Fruit fly (Drosophila melanogaster) whole organism, prepupa: Measurements from ENCODE around the gene Inx2.

ENCODE experiments used
- Blimp-1 ChIP-seq: fragments of 200-800 bp; sonication (Bioruptor generic); optimal IDR thresholded peaks from 3 replicates; lab custom pipeline; 2017; ENCODE audit warnings: missing biosample characterization, missing genetic modification characterization, mild to moderate bottlenecking, moderate library complexity, missing genetic modification reagents
- CG10631 ChIP-seq: fragments of 200-800 bp; sonication (Bioruptor generic); optimal IDR thresholded peaks from 2 replicates; lab custom pipeline; 2016; ENCODE audit warnings: missing biosample characterization, missing genetic modification characterization
- CG10669 ChIP-seq: fragments of 200-800 bp; sonication (Bioruptor generic); optimal IDR thresholded peaks from 3 replicates; lab custom pipeline; 2018; ENCODE audit warnings: missing biosample characterization, mild to moderate bottlenecking, missing genetic modification characterization, moderate library complexity
- CG11294 ChIP-seq: fragments of 200-800 bp; sonication (Bioruptor generic); IDR thresholded peaks from 2 replicates; pipeline ENCODE4 v1.3.6; 2022; ENCODE audit warnings: missing biosample characterization, missing genetic modification characterization
- CG11902 ChIP-seq: fragments of 200-800 bp; sonication (Bioruptor generic); optimal IDR thresholded peaks from 3 replicates; lab custom pipeline; 2016; ENCODE audit warnings: missing biosample characterization, missing genetic modification characterization
- CG15336 ChIP-seq: fragments of 200-800 bp; sonication (Bioruptor generic); IDR thresholded peaks from 2 replicates; pipeline ENCODE4 v1.3.6; 2022; ENCODE audit warnings: missing biosample characterization, missing genetic modification characterization
- CG1621 ChIP-seq: fragments of 200-800 bp; sonication (Bioruptor generic); optimal IDR thresholded peaks from 3 replicates; lab custom pipeline; 2018; ENCODE audit warnings: missing biosample characterization, mild to moderate bottlenecking, missing genetic modification characterization
- CG16779 ChIP-seq: fragments of 200-800 bp; sonication (Bioruptor generic); optimal IDR thresholded peaks from 3 replicates; lab custom pipeline; 2017; ENCODE audit warnings: missing biosample characterization, mild to moderate bottlenecking, missing genetic modification characterization
- CG3032 ChIP-seq: fragments of 200-800 bp; optimal IDR thresholded peaks from 2 replicates; lab custom pipeline; 2019; ENCODE audit warnings: missing biosample characterization, mild to moderate bottlenecking, missing genetic modification characterization, moderate library complexity
- CG31627 ChIP-seq: fragments of 200-800 bp; sonication (Bioruptor generic); optimal IDR thresholded peaks from 3 replicates; lab custom pipeline; 2016; ENCODE audit warnings: missing biosample characterization, missing genetic modification characterization
- CG34406 ChIP-seq: fragments of 200-800 bp; sonication (Bioruptor generic); optimal IDR thresholded peaks from 3 replicates; lab custom pipeline; 2016; ENCODE audit warnings: missing biosample characterization, missing genetic modification characterization
- CG3919 ChIP-seq: fragments of 200-800 bp; sonication (Bioruptor generic); optimal IDR thresholded peaks from 3 replicates; lab custom pipeline; 2016; ENCODE audit warnings: missing biosample characterization, missing genetic modification characterization
- CG4318 ChIP-seq: fragments of 200-800 bp; sonication (Bioruptor generic); optimal IDR thresholded peaks from 3 replicates; lab custom pipeline; 2017; ENCODE audit warnings: missing biosample characterization, mild to moderate bottlenecking, missing genetic modification characterization
- CG6276 ChIP-seq: fragments of 200-800 bp; sonication (Bioruptor generic); optimal IDR thresholded peaks from 2 replicates; lab custom pipeline; 2017; ENCODE audit warnings: missing biosample characterization, mild to moderate bottlenecking, missing genetic modification characterization
- CG6792 ChIP-seq: fragments of 200-800 bp; sonication (Bioruptor generic); optimal IDR thresholded peaks from 3 replicates; lab custom pipeline; 2016; ENCODE audit warnings: missing biosample characterization, missing genetic modification characterization
- CG6808 ChIP-seq: fragments of 200-800 bp; sonication (Bioruptor generic); optimal IDR thresholded peaks from 3 replicates; lab custom pipeline; 2017; ENCODE audit warnings: missing biosample characterization, missing genetic modification characterization, mild to moderate bottlenecking, moderate library complexity, missing genetic modification reagents
- CG7368 ChIP-seq: fragments of 200-800 bp; sonication (Bioruptor generic); optimal IDR thresholded peaks from 3 replicates; lab custom pipeline; 2016; ENCODE audit warnings: missing biosample characterization, missing genetic modification characterization
- CG8119 ChIP-seq: fragments of 200-800 bp; sonication (Bioruptor generic); IDR thresholded peaks from 3 replicates; pipeline ENCODE4 v1.3.6; 2022; ENCODE audit warnings: missing biosample characterization, missing genetic modification characterization
- CG8632 ChIP-seq: fragments of 200-800 bp; sonication (Bioruptor generic); optimal IDR thresholded peaks from 3 replicates; lab custom pipeline; 2016; ENCODE audit warnings: missing biosample characterization, missing genetic modification characterization
- Eip75B ChIP-seq: fragments of 200-800 bp; sonication (Bioruptor generic); optimal IDR thresholded peaks from 3 replicates; lab custom pipeline; 2016; ENCODE audit warnings: missing biosample characterization, missing genetic modification characterization
- Eip78C ChIP-seq: fragments of 200-800 bp; sonication (Bioruptor generic); peaks from one replicate; lab custom pipeline; 2016; ENCODE audit warnings: missing biosample characterization, missing genetic modification characterization
- Ets21C ChIP-seq: fragments of 200-800 bp; sonication (Bioruptor generic); optimal IDR thresholded peaks from 3 replicates; lab custom pipeline; 2016; ENCODE audit warnings: missing biosample characterization, missing genetic modification characterization
- Ets96B ChIP-seq: fragments of 200-800 bp; optimal IDR thresholded peaks from 2 replicates; lab custom pipeline; 2019; ENCODE audit warnings: missing biosample characterization, mild to moderate bottlenecking, missing genetic modification characterization, moderate library complexity
- Gug ChIP-seq: fragments of 200-800 bp; sonication (Bioruptor generic); IDR thresholded peaks from 2 replicates; pipeline ENCODE4 v1.3.6; 2022; ENCODE audit warnings: missing biosample characterization, missing genetic modification characterization
- Hr39 ChIP-seq: fragments of 200-800 bp; sonication (Bioruptor generic); optimal IDR thresholded peaks from 2 replicates; lab custom pipeline; 2016; ENCODE audit warnings: missing biosample characterization, missing genetic modification characterization
- Met ChIP-seq: fragments of 200-800 bp; sonication (Bioruptor generic); optimal IDR thresholded peaks from 3 replicates; lab custom pipeline; 2016; ENCODE audit warnings: missing biosample characterization, missing genetic modification characterization
- OdsH ChIP-seq: fragments of 200-800 bp; sonication (Bioruptor generic); optimal IDR thresholded peaks from 3 replicates; lab custom pipeline; 2016; ENCODE audit warnings: missing biosample characterization, missing genetic modification characterization
- Smox ChIP-seq: fragments of 200-800 bp; sonication (Bioruptor generic); optimal IDR thresholded peaks from 3 replicates; lab custom pipeline; 2016; ENCODE audit warnings: missing biosample characterization, missing genetic modification characterization
- Sox14 ChIP-seq: fragments of 200-800 bp; sonication (Bioruptor generic); optimal IDR thresholded peaks from 3 replicates; lab custom pipeline; 2016; ENCODE audit warnings: missing biosample characterization, missing genetic modification characterization
- achi ChIP-seq: fragments of 200-800 bp; sonication (Bioruptor generic); optimal IDR thresholded peaks from 3 replicates; lab custom pipeline; 2016; ENCODE audit warnings: missing biosample characterization, missing genetic modification characterization
- cyc ChIP-seq: fragments of 200-800 bp; sonication (Bioruptor generic); optimal IDR thresholded peaks from 3 replicates; lab custom pipeline; 2016; ENCODE audit warnings: missing biosample characterization, missing genetic modification characterization
- dac ChIP-seq: fragments of 200-800 bp; sonication (Bioruptor generic); optimal IDR thresholded peaks from 2 replicates; lab custom pipeline; 2017; ENCODE audit warnings: missing biosample characterization, mild to moderate bottlenecking, missing genetic modification characterization
- dsx ChIP-seq: fragments of 200-800 bp; optimal IDR thresholded peaks from 3 replicates; lab custom pipeline; 2019; ENCODE audit warnings: missing biosample characterization, mild to moderate bottlenecking, missing genetic modification characterization, moderate library complexity; ENCODE audit not compliant: poor library complexity, severe bottlenecking
- eg ChIP-seq: fragments of 200-800 bp; sonication (Bioruptor generic); IDR thresholded peaks from 3 replicates; pipeline ENCODE4 v1.3.6; 2022; ENCODE audit warnings: missing biosample characterization, missing genetic modification characterization
- esn ChIP-seq: fragments of 200-800 bp; sonication (Bioruptor generic); optimal IDR thresholded peaks from 2 replicates; lab custom pipeline; 2016; ENCODE audit warnings: missing biosample characterization, mild to moderate bottlenecking, missing genetic modification characterization, moderate library complexity
- fd85E ChIP-seq: fragments of 200-800 bp; sonication (Bioruptor generic); optimal IDR thresholded peaks from 3 replicates; lab custom pipeline; 2016; ENCODE audit warnings: missing biosample characterization, missing genetic modification characterization
- fkh ChIP-seq: fragments of 200-800 bp; sonication (Bioruptor generic); optimal IDR thresholded peaks from 3 replicates; lab custom pipeline; 2017; ENCODE audit warnings: missing biosample characterization, mild to moderate bottlenecking, missing genetic modification characterization, moderate library complexity
- net ChIP-seq: fragments of 200-800 bp; sonication (Bioruptor generic); optimal IDR thresholded peaks from 3 replicates; lab custom pipeline; 2016; ENCODE audit warnings: missing biosample characterization, missing genetic modification characterization
- pdm3 ChIP-seq: fragments of 200-800 bp; sonication (Bioruptor generic); optimal IDR thresholded peaks from 3 replicates; lab custom pipeline; 2016; ENCODE audit warnings: missing biosample characterization, missing genetic modification characterization
- spab ChIP-seq: fragments of 200-800 bp; sonication (Bioruptor generic); optimal IDR thresholded peaks from 2 replicates; lab custom pipeline; 2017; ENCODE audit warnings: missing biosample characterization, mild to moderate bottlenecking, missing genetic modification characterization, missing genetic modification reagents
- ss ChIP-seq, 2 experiments: fragments of 200-800 bp; sonication (Bioruptor generic); optimal IDR thresholded peaks; 2 replicates in 1 of 2; 3 replicates in 1 of 2; lab custom pipeline; 2017 to 2018; ENCODE audit warnings: mild to moderate bottlenecking in 2 of 2, missing biosample characterization in 2 of 2, missing genetic modification characterization in 2 of 2, moderate library complexity in 1 of 2
- svp ChIP-seq: fragments of 200-800 bp; sonication (Bioruptor generic); peaks from one replicate; lab custom pipeline; 2016; ENCODE audit warnings: missing biosample characterization, missing genetic modification characterization
- topi ChIP-seq: fragments of 200-800 bp; sonication (Bioruptor generic); optimal IDR thresholded peaks from 3 replicates; lab custom pipeline; 2016; ENCODE audit warnings: missing biosample characterization, missing genetic modification characterization
- vri ChIP-seq: fragments of 200-800 bp; sonication (Bioruptor generic); optimal IDR thresholded peaks from 3 replicates; lab custom pipeline; 2016; ENCODE audit warnings: missing biosample characterization, mild to moderate bottlenecking, missing genetic modification characterization

Gene Inx2

DNA sequence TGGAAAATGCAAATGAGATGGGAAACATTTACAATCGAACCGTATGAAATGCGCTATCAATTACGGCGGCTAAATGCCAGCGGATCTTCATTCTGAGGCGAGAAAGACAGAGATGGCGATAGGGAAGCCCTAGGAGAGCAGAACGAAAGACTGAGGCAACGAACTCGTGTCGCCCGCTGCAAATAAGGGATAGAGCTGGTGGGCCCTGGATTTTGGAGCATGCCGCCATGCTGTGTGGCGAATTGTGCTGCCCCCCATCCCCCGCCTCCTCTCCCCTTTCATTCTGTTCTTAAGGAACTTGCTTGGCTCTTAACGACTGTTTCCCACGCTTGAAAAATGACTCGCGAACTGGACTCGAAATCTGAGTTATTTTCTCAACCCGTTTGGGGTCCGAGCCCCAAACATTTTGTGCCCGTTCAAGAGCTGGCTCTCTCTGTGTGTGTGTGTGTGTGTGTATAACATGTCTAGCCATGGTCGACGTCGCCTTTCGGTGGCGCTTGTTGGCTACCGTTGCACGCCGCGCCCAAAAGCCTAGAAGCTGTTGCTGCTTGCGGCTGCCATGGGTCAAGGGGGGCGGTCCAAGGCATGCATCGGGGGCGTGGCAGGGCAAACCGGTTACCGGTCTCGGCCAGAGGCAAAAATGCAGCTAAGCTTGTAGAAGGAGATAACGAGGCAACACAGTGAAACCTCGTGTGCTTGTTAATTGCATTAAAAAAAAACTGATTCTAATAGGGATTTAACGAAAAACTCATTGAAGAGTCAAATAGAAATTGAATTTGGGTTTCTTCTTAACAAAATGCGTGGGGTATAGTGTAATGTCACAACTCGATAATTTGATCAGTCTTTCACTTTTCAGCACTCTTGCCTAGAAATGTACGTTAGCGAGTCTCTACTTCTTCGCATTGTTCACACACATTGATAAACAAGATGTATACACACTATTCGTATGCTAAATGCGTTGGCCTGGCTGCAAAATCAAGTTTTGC lies 9.9 kb downstream of the Inx2 start (continued):
- TF ChIP-seq Eip78C (GFP tag; lab: Kevin White, UChicago) (peak; percentile 89), svp (peak; percentile 74), CG34406 (GFP tag; lab: Kevin White, UChicago) (peak; percentile 62), eg (GFP tag; lab: Robert Waterston, UW) (peak; percentile 78), CG6792 (peak; percentile 53), CG7368 (GFP tag; lab: Kevin White, UChicago) (peak; percentile 45), Met (GFP tag; lab: Kevin White, UChicago) (peak; percentile 78), CG11294 (GFP tag; lab: Robert Waterston, UW) (peak; percentile 28; the same call in 1 of the 2 replicates), CG8632 (GFP tag; lab: Kevin White, UChicago) (peak; percentile 60), CG10669 (GFP tag; lab: Kevin White, UChicago) (peak; percentile 75), spab (GFP tag; lab: Kevin White, UChicago) (peak; percentile 65), net (GFP tag; lab: Kevin White, UChicago) (peak; percentile 62), CG31627 (GFP tag; lab: Kevin White, UChicago) (peak; percentile 37), pdm3 (GFP tag; lab: Kevin White, UChicago) (peak; percentile 75), achi (GFP tag; lab: Kevin White, UChicago) (peak; percentile 69), CG10631 (GFP tag; lab: Kevin White, UChicago) (peak; percentile 67), Sox14 (GFP tag; lab: Kevin White, UChicago) (peak; percentile 64), CG8119 (GFP tag; lab: Robert Waterston, UW) (peak; percentile 79), Ets96B (tag; lab: Kevin White, UChicago) (peak; percentile 82), vri (GFP tag; lab: Kevin White, UChicago) (peak; percentile 45), CG11902 (GFP tag; lab: Kevin White, UChicago) (peak; percentile 40), ss (GFP tag; optimal IDR thresholded peaks at IDR 0.05; lab: Kevin White, UChicago) (peak; percentile 63 to 71), dac (no peak)

DNA sequence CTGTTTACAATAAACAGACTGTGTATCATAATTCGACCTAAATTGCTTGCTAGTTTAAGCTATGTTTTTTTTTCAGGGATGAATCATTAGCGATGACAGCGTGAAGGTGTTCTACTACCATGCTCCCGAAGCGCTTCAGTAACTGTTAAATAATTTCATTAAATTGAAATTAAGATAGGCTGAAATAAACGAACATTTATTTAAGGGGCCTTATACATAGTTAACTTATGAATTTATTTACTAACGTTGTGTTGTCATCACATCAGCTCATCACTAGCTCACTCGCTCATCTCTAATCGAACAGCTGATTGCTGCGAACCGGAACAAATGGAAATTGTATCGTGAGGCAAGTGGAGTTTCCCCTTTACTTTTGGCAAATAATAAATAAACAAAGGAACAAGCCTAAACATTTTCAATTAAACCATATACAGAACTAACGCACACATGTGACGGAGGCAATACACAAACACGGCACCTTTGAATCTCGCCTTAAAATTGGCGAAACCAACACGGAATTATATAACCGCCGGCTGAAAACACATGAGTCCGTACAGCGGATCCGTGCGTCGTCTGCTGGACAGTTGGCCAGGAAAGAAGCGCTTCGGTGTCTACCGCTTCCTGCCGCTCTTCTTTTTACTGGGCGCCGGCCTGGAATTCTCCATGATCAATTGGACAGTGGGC lies 12.7 kb downstream of the Inx2 start, which contains the start of the genes cm, sloth1 and sloth2:
Gene cm (minus strand): TSS at position 83 of the 681 bp plus-strand sequence.
Gene sloth1 (plus strand): TSS at position 295 of the 681 bp plus-strand sequence.
Gene sloth2 (plus strand): TSS at position 295 of the 681 bp plus-strand sequence.
- TF ChIP-seq fd85E (GFP tag; lab: Kevin White, UChicago) (no peak), CG10631 (GFP tag; lab: Kevin White, UChicago) (peak; percentile 90), CG31627 (GFP tag; lab: Kevin White, UChicago) (peak; percentile 93), fkh (peak; percentile 62), Blimp-1 (peak; percentile 29), CG11294 (GFP tag; lab: Robert Waterston, UW) (peak; percentile 62; the same call in 1 of the 2 replicates), CG3032 (tag; lab: Kevin White, UChicago) (peak; percentile 96), CG10669 (GFP tag; lab: Kevin White, UChicago) (peak; percentile 76), dsx (GFP tag; lab: Kevin White, UChicago) (peak; percentile 74), esn (GFP tag; lab: Kevin White, UChicago) (peak; percentile 93), Sox14 (GFP tag; lab: Kevin White, UChicago) (peak; percentile 90), CG15336 (GFP tag; lab: Robert Waterston, UW) (peak; percentile 74), achi (GFP tag; lab: Kevin White, UChicago) (peak; percentile 85), Smox (GFP tag; lab: Kevin White, UChicago) (peak; percentile 91), CG7368 (GFP tag; lab: Kevin White, UChicago) (peak; percentile 68), CG4318 (GFP tag; lab: Kevin White, UChicago) (peak; percentile 59), cyc (GFP tag; lab: Kevin White, UChicago) (peak; percentile 87), CG6808 (GFP tag; lab: Kevin White, UChicago) (peak; percentile 72), Eip75B (GFP tag; lab: Kevin White, UChicago) (peak; percentile 85), pdm3 (GFP tag; lab: Kevin White, UChicago) (peak; percentile 92), topi (GFP tag; lab: Kevin White, UChicago) (peak; percentile 87), Ets96B (tag; lab: Kevin White, UChicago) (peak; percentile 72), CG6276 (GFP tag; lab: Kevin White, UChicago) (peak; percentile 50), Eip78C (GFP tag; lab: Kevin White, UChicago) (peak; percentile 95), CG1621 (tag; lab: Kevin White, UChicago) (peak; percentile 78), Ets21C (GFP tag; lab: Kevin White, UChicago) (peak; percentile 87), svp (peak; percentile 97), ss (GFP tag; optimal IDR thresholded peaks at IDR 0.05; lab: Kevin White, UChicago) (peak; percentile 70 to 80), CG16779 (tag; lab: Kevin White, UChicago) (no peak), Hr39 (GFP tag; lab: Kevin White, UChicago) (peak; percentile 91), Gug (GFP tag; lab: Robert Waterston, UW) (peak; percentile 55; the same call in 1 of the 2 replicates), CG3919 (peak; percentile 84), OdsH (peak; percentile 91)
